Worm (Caenorhabditis elegans) whole organism, L1 larva: ENCODE measurements around the gene Y22D7AL.7.

Experiments
- C16A3.4 ChIP-seq: fragments of 150-350 bp; optimal IDR thresholded peaks from 2 replicates; lab custom pipeline; 2014; ENCODE audit warnings: missing biosample characterization, missing genetic modification characterization
- C34B4.2 ChIP-seq: sonication (generic microtip); optimal IDR thresholded peaks from 2 replicates; lab custom pipeline; 2017; ENCODE audit warnings: mild to moderate bottlenecking, missing genetic modification characterization, missing compliant biosample characterization
- F16B12.6 ChIP-seq: fragments of 150-350 bp; optimal IDR thresholded peaks from 2 replicates; lab custom pipeline; 2014; ENCODE audit warnings: missing biosample characterization, missing genetic modification characterization
- Y116A8C.19 ChIP-seq: sonication (generic microtip); optimal IDR thresholded peaks from 2 replicates; lab custom pipeline; 2016; ENCODE audit warnings: missing compliant biosample characterization, missing genetic modification characterization, borderline replicate concordance
- alr-1 ChIP-seq: fragments of 200-800 bp; sonication (Bioruptor generic); optimal IDR thresholded peaks from 2 replicates; lab custom pipeline; 2018; ENCODE audit warnings: borderline replicate concordance, mild to moderate bottlenecking, missing genetic modification characterization, missing compliant biosample characterization
- ama-1 ChIP-seq: fragments of 150-350 bp; optimal IDR thresholded peaks from 2 replicates; lab custom pipeline; 2014
- blmp-1 ChIP-seq: fragments of 150-350 bp; optimal IDR thresholded peaks from 2 replicates; lab custom pipeline; 2014; ENCODE audit warnings: missing biosample characterization, missing genetic modification characterization
- ceh-8 ChIP-seq: fragments of 200-800 bp; sonication (Bioruptor generic); optimal IDR thresholded peaks from 2 replicates; lab custom pipeline; 2018; ENCODE audit warnings: mild to moderate bottlenecking, missing genetic modification characterization, moderate library complexity, missing compliant biosample characterization
- ceh-82 ChIP-seq, 3 experiments: fragments of 150-350 bp in 1 of 3; sonication (generic microtip) in 2 of 3; optimal IDR thresholded peaks; 2 replicates each; lab custom pipeline; 2014 to 2017; ENCODE audit warnings: missing biosample characterization in 3 of 3, missing genetic modification characterization in 3 of 3
- ces-1 ChIP-seq: fragments of 150-350 bp; optimal IDR thresholded peaks from 2 replicates; lab custom pipeline; 2014; ENCODE audit warnings: missing biosample characterization, missing genetic modification reagents, missing genetic modification characterization
- dpl-1 ChIP-seq, 3 experiments: fragments of 150-350 bp in 2 of 3; sonication (generic microtip) in 1 of 3; optimal IDR thresholded peaks; 2 replicates each; lab custom pipeline; 2014 to 2017; ENCODE audit warnings: missing biosample characterization in 3 of 3, missing genetic modification characterization in 3 of 3, missing genetic modification reagents in 3 of 3
- efl-3 ChIP-seq: fragments of 200-800 bp; sonication (Bioruptor generic); optimal IDR thresholded peaks from 2 replicates; lab custom pipeline; 2018; ENCODE audit warnings: mild to moderate bottlenecking, missing genetic modification characterization, missing compliant biosample characterization
- egl-13 ChIP-seq: sonication (generic microtip); optimal IDR thresholded peaks from 2 replicates; lab custom pipeline; 2016; ENCODE audit warnings: missing genotype, missing genetic modification reagents, missing genetic modification characterization, missing compliant biosample characterization
- egl-27 ChIP-seq, 2 experiments: fragments of 150-350 bp in 1 of 2; sonication (generic microtip); optimal IDR thresholded peaks; 3 replicates each; lab custom pipeline; 2017 to 2018; ENCODE audit warnings: missing biosample characterization in 2 of 2, missing genetic modification characterization in 2 of 2, missing genetic modification reagents in 2 of 2
- elt-2 ChIP-seq: sonication (generic microtip); optimal IDR thresholded peaks from 2 replicates; lab custom pipeline; 2016; ENCODE audit warnings: missing genetic modification characterization, mild to moderate bottlenecking, inconsistent platforms, missing compliant biosample characterization, missing genetic modification reagents
- ets-5 ChIP-seq: fragments of 200-800 bp; sonication (Bioruptor generic); IDR thresholded peaks from 2 replicates; pipeline ENCODE4 v1.3.6; 2022; ENCODE audit warnings: missing genetic modification characterization, missing compliant biosample characterization
- fkh-10 ChIP-seq: sonication (generic microtip); optimal IDR thresholded peaks from 2 replicates; lab custom pipeline; 2017; ENCODE audit warnings: missing biosample characterization, missing genetic modification reagents, missing genetic modification characterization
- fkh-4 ChIP-seq: sonication (generic microtip); optimal IDR thresholded peaks from 2 replicates; lab custom pipeline; 2016; ENCODE audit warnings: missing compliant biosample characterization, missing genetic modification characterization, borderline replicate concordance
- fkh-8 ChIP-seq: sonication (generic microtip); optimal IDR thresholded peaks from 2 replicates; lab custom pipeline; 2016; ENCODE audit warnings: mild to moderate bottlenecking, missing genetic modification characterization, missing compliant biosample characterization
- fos-1 ChIP-seq: fragments of 150-350 bp; optimal IDR thresholded peaks from 2 replicates; lab custom pipeline; 2014; ENCODE audit warnings: missing biosample characterization, missing genetic modification characterization
- hlh-17 ChIP-seq: fragments of 200-800 bp; sonication (Bioruptor generic); optimal IDR thresholded peaks from 2 replicates; lab custom pipeline; 2018; ENCODE audit warnings: missing genetic modification characterization, mild to moderate bottlenecking, missing compliant biosample characterization, moderate library complexity, borderline replicate concordance
- hlh-4 ChIP-seq: sonication (generic microtip); optimal IDR thresholded peaks from 2 replicates; lab custom pipeline; 2016; ENCODE audit warnings: mild to moderate bottlenecking, missing genetic modification characterization, missing compliant biosample characterization
- hpl-2 ChIP-seq: fragments of 150-350 bp; optimal IDR thresholded peaks from 2 replicates; lab custom pipeline; 2014; ENCODE audit warnings: missing biosample characterization, missing genetic modification reagents, missing genetic modification characterization
- irx-1 ChIP-seq: sonication (generic microtip); optimal IDR thresholded peaks from 2 replicates; lab custom pipeline; 2016; ENCODE audit warnings: missing genetic modification characterization, missing compliant biosample characterization
- isw-1 ChIP-seq: fragments of 200-800 bp; sonication (Bioruptor generic); IDR thresholded peaks from 2 replicates; pipeline ENCODE4 v1.3.6; 2022; ENCODE audit warnings: missing genetic modification characterization, missing compliant biosample characterization
- lin-14 ChIP-seq: fragments of 200-800 bp; sonication (Bioruptor generic); optimal IDR thresholded peaks from 2 replicates; lab custom pipeline; 2018; ENCODE audit warnings: mild to moderate bottlenecking, missing genetic modification characterization, moderate library complexity, missing compliant biosample characterization
- lin-15B ChIP-seq: fragments of 150-350 bp; sonication (generic microtip); optimal IDR thresholded peaks from 3 replicates; lab custom pipeline; 2014; ENCODE audit warnings: missing biosample characterization, missing genetic modification characterization
- lin-39 ChIP-seq: fragments of 150-350 bp; optimal IDR thresholded peaks from 2 replicates; lab custom pipeline; 2014; ENCODE audit warnings: missing biosample characterization, missing genetic modification reagents, missing genetic modification characterization
- lir-3 ChIP-seq: sonication (generic microtip); optimal IDR thresholded peaks from 2 replicates; lab custom pipeline; 2016; ENCODE audit warnings: mild to moderate bottlenecking, missing genetic modification characterization, moderate library complexity, missing compliant biosample characterization; ENCODE audit not compliant: poor library complexity
- lsy-2 ChIP-seq, 2 experiments: fragments of 150-350 bp; optimal IDR thresholded peaks; 2 replicates each; lab custom pipeline; 2014; ENCODE audit warnings: missing biosample characterization in 2 of 2, missing genetic modification characterization in 2 of 2
- mab-9 ChIP-seq: fragments of 200-800 bp; sonication (Bioruptor generic); IDR thresholded peaks from 2 replicates; pipeline ENCODE4 v1.3.6; 2022; ENCODE audit warnings: missing genetic modification reagents, missing genetic modification characterization, missing compliant biosample characterization
- mef-2 ChIP-seq: fragments of 150-350 bp; optimal IDR thresholded peaks from 2 replicates; lab custom pipeline; 2014; ENCODE audit warnings: missing biosample characterization, missing genetic modification characterization
- nhr-11 ChIP-seq: fragments of 150-350 bp; optimal IDR thresholded peaks from 2 replicates; lab custom pipeline; 2014; ENCODE audit warnings: missing biosample characterization, missing genetic modification characterization
- nhr-12 ChIP-seq: sonication (generic microtip); optimal IDR thresholded peaks from 2 replicates; lab custom pipeline; 2017; ENCODE audit warnings: missing biosample characterization, missing genetic modification characterization
- nhr-19 ChIP-seq: fragments of 200-800 bp; sonication (Bioruptor generic); conservative IDR thresholded peaks from 2 replicates; pipeline ENCODE4 v1.3.6; 2022; ENCODE audit warnings: missing genetic modification characterization, missing compliant biosample characterization
- nhr-28 ChIP-seq: fragments of 150-350 bp; optimal IDR thresholded peaks from 2 replicates; lab custom pipeline; 2014; ENCODE audit warnings: missing biosample characterization, missing genetic modification characterization
- nhr-77 ChIP-seq: fragments of 150-350 bp; optimal IDR thresholded peaks from 2 replicates; lab custom pipeline; 2014; ENCODE audit warnings: missing biosample characterization, missing genetic modification characterization
- nhr-85 ChIP-seq: sonication (generic microtip); peaks from one replicate; lab custom pipeline; 2016; ENCODE audit warnings: missing genetic modification characterization, inconsistent platforms, missing compliant biosample characterization
- nhr-90 ChIP-seq: sonication (generic microtip); optimal IDR thresholded peaks from 2 replicates; lab custom pipeline; 2016; ENCODE audit warnings: mild to moderate bottlenecking, missing genetic modification characterization, missing compliant biosample characterization; ENCODE audit not compliant: poor library complexity
- pag-3 ChIP-seq: sonication (generic microtip); optimal IDR thresholded peaks from 2 replicates; lab custom pipeline; 2017; ENCODE audit warnings: missing genetic modification characterization, mild to moderate bottlenecking, missing compliant biosample characterization, antibody characterized with exemption, borderline replicate concordance; ENCODE audit not compliant: insufficient read depth
- snu-23 ChIP-seq: sonication (generic microtip); optimal IDR thresholded peaks from 2 replicates; lab custom pipeline; 2016; ENCODE audit warnings: missing genetic modification characterization, missing compliant biosample characterization
- sup-37 ChIP-seq: fragments of 200-800 bp; sonication (Bioruptor generic); optimal IDR thresholded peaks from 2 replicates; lab custom pipeline; 2018; ENCODE audit warnings: mild to moderate bottlenecking, missing genetic modification characterization, missing compliant biosample characterization
- tlp-1 ChIP-seq: fragments of 150-350 bp; optimal IDR thresholded peaks from 2 replicates; lab custom pipeline; 2014; ENCODE audit warnings: missing biosample characterization, missing genetic modification characterization
- unc-130 ChIP-seq: fragments of 150-350 bp; optimal IDR thresholded peaks from 2 replicates; lab custom pipeline; 2017; ENCODE audit warnings: missing biosample characterization, missing genetic modification characterization, inconsistent platforms
- unc-30 ChIP-seq: sonication (generic microtip); optimal IDR thresholded peaks from 2 replicates; lab custom pipeline; 2017; ENCODE audit warnings: missing biosample characterization, missing genetic modification characterization
- unc-62 ChIP-seq: fragments of 150-350 bp; optimal IDR thresholded peaks from 2 replicates; lab custom pipeline; 2014; ENCODE audit warnings: missing biosample characterization, missing genetic modification reagents, missing genetic modification characterization
- unc-86 ChIP-seq: sonication (generic microtip); optimal IDR thresholded peaks from 2 replicates; lab custom pipeline; 2016; ENCODE audit warnings: missing genetic modification characterization, missing compliant biosample characterization
- unc-98 ChIP-seq: fragments of 200-800 bp; sonication (Bioruptor generic); IDR thresholded peaks from 2 replicates; pipeline ENCODE4 v1.3.6; 2022; ENCODE audit warnings: missing genetic modification characterization, missing compliant biosample characterization
- vab-15 ChIP-seq: sonication (generic microtip); optimal IDR thresholded peaks from 2 replicates; lab custom pipeline; 2017; ENCODE audit warnings: missing genotype, mild to moderate bottlenecking, missing genetic modification characterization, missing compliant biosample characterization
- zag-1 ChIP-seq: fragments of 150-350 bp; optimal IDR thresholded peaks from 2 replicates; lab custom pipeline; 2014; ENCODE audit warnings: missing biosample characterization, missing genetic modification characterization
- ztf-4 ChIP-seq: fragments of 150-350 bp; optimal IDR thresholded peaks from 2 replicates; lab custom pipeline; 2014; ENCODE audit warnings: missing biosample characterization, missing genetic modification characterization

Gene Y22D7AL.7

ce11 chrIII:1558441-1559159 is 18.0 kb upstream of the Y22D7AL.7 start, which contains the start of the genes eelo-1 and Y67D2.2:
Gene eelo-1, minus strand, starts transcription at chrIII:1558529.
Gene Y67D2.2, plus strand, starts transcription at chrIII:1558800.
- TF ChIP-seq zag-1 (no peak), ces-1 (GFP tag; lab: Kevin White, UChicago) (no peak), nhr-28 (tag; lab: Kevin White, UChicago) (no peak), ceh-8 (GFP tag; lab: Kevin White, UChicago) (peak; percentile 59), nhr-11 (tag; lab: Kevin White, UChicago) (no peak), tlp-1 (tag; lab: Kevin White, UChicago) (no peak), F16B12.6 (tag; lab: Kevin White, UChicago) (peak; percentile 98), egl-13 (tag; lab: Kevin White, UChicago) (peak; percentile 51), irx-1 (tag; lab: Kevin White, UChicago) (peak; percentile 70), egl-27 (tag; optimal IDR thresholded peaks at IDR 0.05; lab: Kevin White, UChicago) (no peak), ceh-82 (tag; optimal IDR thresholded peaks at IDR 0.05; lab: Kevin White, UChicago) (peak; percentile 52 to 82 (median 63)), lir-3 (tag; lab: Kevin White, UChicago) (no peak), ama-1 (lab: Kevin White, UChicago) (no peak), unc-86 (tag; lab: Kevin White, UChicago) (peak; percentile 74), elt-2 (tag; lab: Kevin White, UChicago) (no peak), alr-1 (tag; lab: Kevin White, UChicago) (no peak), hlh-4 (tag; lab: Kevin White, UChicago) (no peak), nhr-77 (tag; lab: Kevin White, UChicago) (no peak), lin-15B (tag; lab: Kevin White, UChicago) (peak; percentile 50), isw-1 (GFP tag; lab: Robert Waterston, UW) (peak; percentile 57), hlh-17 (GFP tag; lab: Kevin White, UChicago) (no peak), ztf-4 (no peak), mab-9 (0 out of 2 replicates have a peak, but pooled peaks have one; percentile 12), lin-14 (GFP tag; lab: Kevin White, UChicago) (peak; percentile 54), nhr-12 (tag; lab: Kevin White, UChicago) (no peak), blmp-1 (tag; lab: Kevin White, UChicago) (peak; percentile 41), snu-23 (GFP tag; lab: Kevin White, UChicago) (peak; percentile 80), fkh-4 (peak; percentile 38), fkh-8 (tag; lab: Kevin White, UChicago) (no peak), Y116A8C.19 (no peak), mef-2 (no peak), C16A3.4 (peak; percentile 16), hpl-2 (GFP tag; lab: Kevin White, UChicago) (no peak), unc-30 (tag; lab: Kevin White, UChicago) (no peak), nhr-85 (tag; lab: Kevin White, UChicago) (peak; percentile 59), lin-39 (tag; lab: Kevin White, UChicago) (peak; percentile 75), C34B4.2 (tag; lab: Kevin White, UChicago) (no peak), unc-62 (GFP tag; lab: Kevin White, UChicago) (no peak), fkh-10 (GFP tag; lab: Kevin White, UChicago) (no peak), pag-3 (no peak), vab-15 (tag; lab: Kevin White, UChicago) (no peak), ets-5 (GFP tag; lab: Robert Waterston, UW) (no peak), sup-37 (GFP tag; lab: Kevin White, UChicago) (peak; percentile 38), dpl-1 (GFP tag; optimal IDR thresholded peaks at IDR 0.05; lab: Kevin White, UChicago) (peak; percentile 60 to 77 (median 73)), unc-130 (peak; percentile 72), lsy-2 (tag; optimal IDR thresholded peaks at IDR 0.05; lab: Kevin White, UChicago) (peak; percentile 80 to 90), fos-1 (tag; lab: Kevin White, UChicago) (no peak), nhr-19 (GFP tag; lab: Robert Waterston, UW) (peak; percentile 73), unc-98 (GFP tag; lab: Robert Waterston, UW) (no peak), nhr-90 (tag; lab: Kevin White, UChicago) (peak; percentile 80), efl-3 (GFP tag; lab: Kevin White, UChicago) (no peak)
